Worm (Caenorhabditis elegans): ENCODE data around the gene ZK856.11.
A peak's percentile ranks its signal among the peaks of the same experiment; 100 is the strongest.

Gene ZK856.11

DNA sequence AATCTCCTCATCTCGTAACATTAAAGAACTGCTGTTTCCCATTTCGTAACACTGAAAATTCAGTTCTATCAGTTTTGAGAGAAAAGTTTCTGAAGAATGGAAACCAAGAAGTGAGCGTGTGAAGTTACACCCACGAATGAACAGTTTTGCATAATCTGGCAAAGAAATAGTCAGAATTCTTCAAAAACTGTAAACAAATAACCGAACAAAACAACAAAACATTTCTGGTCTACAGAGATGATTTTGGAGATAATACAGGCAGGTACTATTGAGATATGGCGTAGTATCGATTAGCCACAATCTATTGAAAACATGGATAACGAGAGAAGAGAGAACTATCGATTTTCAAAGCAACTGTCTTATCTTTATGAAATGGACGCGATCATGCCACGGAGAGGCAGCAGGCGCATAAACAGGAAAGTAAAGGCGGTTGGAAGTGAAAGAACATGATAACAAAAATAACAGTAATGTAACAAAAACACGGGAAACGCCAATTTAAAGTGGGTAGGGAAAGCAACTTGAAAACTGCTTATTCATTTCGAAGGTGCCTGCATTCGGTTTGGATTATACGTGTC, 1.2 kb downstream of the ZK856.11 start, which contains the start of gene chpf-1 (continued):
- TF ChIP-seq nfya-1 (tag; optimal IDR thresholded peaks at IDR 0.05; ENCODE audit: insufficient read depth) (no peak), ztf-4 (tag; optimal IDR thresholded peaks at IDR 0.05) (no peak), nhr-237 (tag; optimal IDR thresholded peaks at IDR 0.05) (no peak), elt-2 (tag; optimal IDR thresholded peaks at IDR 0.05) (peak; percentile 77)

DNA sequence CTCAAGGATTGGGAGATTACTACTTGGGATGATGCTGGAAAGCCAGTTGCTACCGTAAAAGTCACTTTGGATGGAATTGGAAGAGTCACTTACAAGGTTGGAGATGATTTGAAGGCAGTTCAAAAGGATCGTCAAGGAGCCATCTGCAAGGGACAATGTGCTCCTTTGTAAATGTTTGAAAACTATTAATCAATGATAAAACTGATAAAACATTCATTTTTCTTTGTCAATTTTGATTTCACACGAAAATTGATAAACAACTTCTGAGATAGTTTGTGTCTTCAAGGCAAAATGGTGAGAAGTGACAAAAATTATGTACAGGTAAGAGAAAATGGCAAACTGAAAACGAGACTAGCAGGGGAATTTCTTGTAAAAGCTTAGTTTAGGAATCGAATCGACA, 2.4 kb downstream of the ZK856.11 start:
- TF ChIP-seq nhr-11 (tag; optimal IDR thresholded peaks at IDR 0.05) (no peak), ama-1 (optimal IDR thresholded peaks at IDR 0.05) (peak; percentile 18), nhr-23 (tag; optimal IDR thresholded peaks at IDR 0.05) (no peak), zag-1 (tag; optimal IDR thresholded peaks at IDR 0.05) (no peak), elt-2 (tag; optimal IDR thresholded peaks at IDR 0.05) (peak; percentile 4), lsy-12 (tag; optimal IDR thresholded peaks at IDR 0.05) (no peak), unc-39 (tag; optimal IDR thresholded peaks at IDR 0.05) (no peak)

DNA sequence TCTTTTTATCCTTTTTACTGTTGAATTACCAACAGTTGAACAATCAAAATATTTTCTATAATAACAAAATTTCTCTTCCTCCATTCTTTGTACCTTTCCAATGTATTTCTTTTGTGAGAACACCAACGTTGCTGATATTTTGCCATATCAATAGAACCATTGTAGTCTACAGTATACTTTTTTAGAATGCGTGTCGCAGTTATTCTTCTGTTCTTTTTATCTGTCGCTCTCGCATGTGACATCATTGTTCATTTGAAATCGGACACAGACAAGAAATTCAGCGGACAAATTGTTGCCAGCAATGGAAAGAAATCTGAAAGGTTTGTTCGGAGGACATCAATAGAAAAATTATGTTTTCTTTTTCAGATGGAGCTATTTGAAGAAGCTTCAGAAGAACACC, 2.8 kb downstream of the ZK856.11 start, which contains the start of gene ZK856.7:
ZK856.7 (plus strand) TSS at position 186 of the 400 bp plus-strand sequence.
- peak; percentile 25 for TF ChIP-seq nhr-23 (tag; optimal IDR thresholded peaks at IDR 0.05)
- no peak for TF ChIP-seq ZK546.5 (tag; optimal IDR thresholded peaks at IDR 0.05)

DNA sequence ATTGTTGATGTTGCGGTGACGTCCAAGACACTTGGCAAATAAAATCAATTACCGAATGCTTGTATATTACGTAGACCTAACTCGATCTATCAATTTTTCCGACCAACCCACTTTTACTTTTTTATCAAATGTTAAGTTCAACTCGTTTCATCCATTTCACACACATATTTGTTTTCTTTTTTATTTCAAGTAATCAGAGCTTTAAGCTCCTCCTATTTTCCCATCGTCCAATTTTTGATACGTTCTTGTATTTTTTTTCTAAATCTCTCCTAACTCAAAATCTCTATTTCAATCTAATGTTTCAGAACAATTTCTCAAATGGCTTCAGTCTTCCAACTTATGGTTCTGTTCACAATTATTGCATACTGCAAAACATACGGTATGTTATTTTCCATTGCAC, 6.4 kb downstream of the ZK856.11 start, which contains the start of gene ZK856.6:
ZK856.6 (plus strand) TSS at position 301 of the 400 bp plus-strand sequence.
- TF ChIP-seq elt-2 (tag; optimal IDR thresholded peaks at IDR 0.05) (no peak), hmg-11 (tag; optimal IDR thresholded peaks at IDR 0.05) (no peak), nhr-77 (tag; optimal IDR thresholded peaks at IDR 0.05) (no peak)

DNA sequence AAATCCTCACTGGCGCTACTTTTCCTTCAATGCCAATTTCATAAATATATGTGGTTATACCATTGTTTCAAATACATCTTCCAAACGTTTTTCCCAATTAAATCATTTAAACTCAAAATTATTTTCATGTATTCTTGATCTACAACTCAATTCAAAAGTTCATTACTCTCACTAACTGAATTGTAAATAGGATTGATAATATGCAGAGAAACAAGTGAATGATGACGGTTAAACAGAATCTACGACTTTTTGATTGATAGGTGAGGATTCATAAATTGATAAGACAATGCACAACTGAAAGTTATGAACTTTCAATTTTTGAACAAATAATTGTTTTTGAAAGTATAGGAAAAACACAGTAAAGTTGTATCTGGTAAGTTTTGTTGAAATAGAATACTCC, 13.5 kb downstream of the ZK856.11 start:
- TF ChIP-seq R02D3.7 (tag; optimal IDR thresholded peaks at IDR 0.05) (no peak), ztf-4 (tag; optimal IDR thresholded peaks at IDR 0.05) (no peak), nhr-43 (tag; optimal IDR thresholded peaks at IDR 0.05; ENCODE audit: poor library complexity, severe bottlenecking) (no peak), elt-2 (tag; optimal IDR thresholded peaks at IDR 0.05) (peak; percentile 22)

DNA sequence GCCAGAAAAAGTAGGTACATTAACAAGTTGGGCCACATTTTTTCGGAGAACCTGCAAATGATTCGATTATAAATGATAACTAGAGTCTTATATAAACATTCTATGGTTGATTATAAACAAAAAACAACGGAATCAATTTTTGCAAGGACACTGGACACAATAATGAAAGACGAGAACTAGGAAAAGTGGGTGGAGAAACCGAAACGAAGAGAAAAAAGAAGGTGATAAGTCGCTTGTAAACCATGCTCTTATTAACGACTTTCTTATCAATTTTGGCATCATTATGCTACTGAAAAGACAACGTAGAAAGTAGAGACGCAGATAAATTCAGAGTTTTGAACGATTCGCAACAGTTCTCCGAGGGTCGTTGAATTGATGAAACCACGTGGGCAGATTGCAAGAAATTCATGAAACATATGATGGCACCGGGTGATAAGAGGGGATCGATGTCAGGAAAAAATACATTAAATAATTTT, 14.6 kb downstream of the ZK856.11 start, which contains the start of gene ZK856.5:
ZK856.5 (minus strand) TSS at position 51 of the 476 bp plus-strand sequence.
- TF ChIP-seq unc-62 (GFP tag; optimal IDR thresholded peaks at IDR 0.05) (no peak), lsy-12 (tag; optimal IDR thresholded peaks at IDR 0.05) (no peak), sea-2 (GFP tag; optimal IDR thresholded peaks at IDR 0.05) (no peak), ZK546.5 (tag; optimal IDR thresholded peaks at IDR 0.05) (no peak), skn-1 (tag; optimal IDR thresholded peaks at IDR 0.05) (no peak), snpc-4 (tag; optimal IDR thresholded peaks at IDR 0.05) (no peak), pha-4 (tag; optimal IDR thresholded peaks at IDR 0.05) (peak; percentile 14), ceh-28 (tag; optimal IDR thresholded peaks at IDR 0.05) (no peak), ztf-11 (tag; optimal IDR thresholded peaks at IDR 0.05) (no peak), elt-2 (tag; optimal IDR thresholded peaks at IDR 0.05) (peak; percentile 91), pqm-1 (tag; optimal IDR thresholded peaks at IDR 0.05) (peak; percentile 94), daf-12 (tag; optimal IDR thresholded peaks at IDR 0.05) (no peak), tbx-2 (tag; optimal IDR thresholded peaks at IDR 0.05) (no peak), nhr-43 (tag; optimal IDR thresholded peaks at IDR 0.05; ENCODE audit: poor library complexity, severe bottlenecking) (no peak), nhr-11 (tag; optimal IDR thresholded peaks at IDR 0.05) (no peak), aly-2 (tag; optimal IDR thresholded peaks at IDR 0.05) (no peak), egl-27 (tag; optimal IDR thresholded peaks at IDR 0.05) (no peak)

DNA sequence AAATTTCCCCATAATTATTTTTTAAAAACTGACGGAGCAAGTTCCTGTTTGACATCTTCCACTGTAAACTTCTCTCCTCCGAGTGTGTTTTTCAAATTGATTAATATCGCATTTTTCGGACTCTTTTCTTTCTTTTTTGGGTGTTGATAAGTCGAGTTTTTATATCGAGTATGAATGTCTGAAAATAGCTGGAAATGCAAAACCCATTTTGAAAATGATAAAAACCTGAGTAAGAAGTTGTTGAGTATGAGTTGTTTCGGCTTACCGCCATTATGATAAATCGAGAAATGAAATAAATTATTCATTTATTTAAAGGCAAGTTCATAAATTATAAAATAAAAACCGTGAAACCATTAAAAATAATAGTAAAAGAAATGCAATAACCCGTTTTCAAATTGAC, 19.0 kb downstream of the ZK856.11 start, which contains the start of gene ZK856.18:
ZK856.18 (minus strand) TSS at position 289 of the 400 bp plus-strand sequence.
- TF ChIP-seq unc-62 (GFP tag; optimal IDR thresholded peaks at IDR 0.05) = no peak
- TF ChIP-seq ceh-28 (tag; optimal IDR thresholded peaks at IDR 0.05) = no peak
- no peak for TF ChIP-seq nhr-237 (tag; optimal IDR thresholded peaks at IDR 0.05)
- TF ChIP-seq fos-1 (tag; optimal IDR thresholded peaks at IDR 0.05) = no peak
- no peak for TF ChIP-seq ceh-16 (tag; optimal IDR thresholded peaks at IDR 0.05)
- TF ChIP-seq fkh-2 (tag; optimal IDR thresholded peaks at IDR 0.05) = no peak
- no peak for TF ChIP-seq ZK546.5 (tag; optimal IDR thresholded peaks at IDR 0.05)
- TF ChIP-seq daf-12 (tag; optimal IDR thresholded peaks at IDR 0.05) = no peak
- no peak for TF ChIP-seq nfya-1 (tag; optimal IDR thresholded peaks at IDR 0.05; ENCODE audit: insufficient read depth)
- TF ChIP-seq lin-39 (tag; optimal IDR thresholded peaks at IDR 0.05) = no peak
- no peak for TF ChIP-seq ama-1 (optimal IDR thresholded peaks at IDR 0.05)
- TF ChIP-seq ztf-4 (tag; optimal IDR thresholded peaks at IDR 0.05) = no peak
- TF ChIP-seq snpc-4 (tag; optimal IDR thresholded peaks at IDR 0.05) = no peak
- TF ChIP-seq mdl-1 (tag; optimal IDR thresholded peaks at IDR 0.05) = no peak
- TF ChIP-seq lsy-12 (tag; optimal IDR thresholded peaks at IDR 0.05) = no peak
- no peak for TF ChIP-seq nhr-77 (tag; optimal IDR thresholded peaks at IDR 0.05)
